Fruit fly (Drosophila melanogaster) whole organism, embryonic: Measurements from ENCODE around the gene sif.

Experiments
- Ada2b ChIP-seq: fragments of 200-800 bp; sonication (Bioruptor generic); IDR thresholded peaks from 2 replicates; pipeline ENCODE4 v1.3.6; 2022; ENCODE audit warnings: missing biosample characterization, missing genetic modification characterization
- Awh ChIP-seq: fragments of 200-800 bp; sonication (Bioruptor generic); IDR thresholded peaks from 2 replicates; pipeline ENCODE4, ENCODE4 v1.3.6; 2022; ENCODE audit warnings: missing biosample characterization, missing genetic modification characterization
- CG11723 ChIP-seq: fragments of 200-800 bp; sonication (Bioruptor generic); optimal IDR thresholded peaks from 2 replicates; lab custom pipeline; 2017; ENCODE audit warnings: missing biosample characterization, mild to moderate bottlenecking, missing genetic modification characterization
- CG12155 ChIP-seq: fragments of 200-800 bp; sonication (Bioruptor generic); optimal IDR thresholded peaks from 3 replicates; lab custom pipeline; 2016; ENCODE audit warnings: missing biosample characterization, missing genetic modification characterization
- CG12391 ChIP-seq: fragments of 200-800 bp; sonication (Bioruptor generic); optimal IDR thresholded peaks from 3 replicates; lab custom pipeline; 2018; ENCODE audit warnings: missing biosample characterization, mild to moderate bottlenecking, missing genetic modification characterization, moderate library complexity
- CG14441 ChIP-seq: fragments of 200-800 bp; sonication (Bioruptor generic); IDR thresholded peaks from 2 replicates; pipeline ENCODE4 v1.3.6; 2022; ENCODE audit warnings: missing biosample characterization, missing genetic modification characterization
- CG15011 ChIP-seq: fragments of 200-800 bp; sonication (Bioruptor generic); optimal IDR thresholded peaks from 3 replicates; lab custom pipeline; 2018; ENCODE audit warnings: missing biosample characterization, mild to moderate bottlenecking, missing genetic modification characterization
- CG15073 ChIP-seq: fragments of 200-800 bp; sonication (Bioruptor generic); optimal IDR thresholded peaks from 2 replicates; lab custom pipeline; 2016; ENCODE audit warnings: missing biosample characterization, missing genetic modification characterization
- CG15479 ChIP-seq: fragments of 200-800 bp; sonication (Bioruptor generic); optimal IDR thresholded peaks from 3 replicates; lab custom pipeline; 2019; ENCODE audit warnings: missing biosample characterization, mild to moderate bottlenecking, missing genetic modification characterization, moderate library complexity
- CG17361 ChIP-seq: fragments of 200-800 bp; sonication (Bioruptor generic); IDR thresholded peaks from 3 replicates; pipeline ENCODE4 v1.3.6; 2022; ENCODE audit warnings: missing biosample characterization, missing genetic modification characterization
- CG17612 ChIP-seq: fragments of 200-800 bp; sonication (Bioruptor generic); IDR thresholded peaks from 2 replicates; pipeline ENCODE4 v1.3.6; 2022; ENCODE audit warnings: missing biosample characterization, missing genetic modification characterization
- CG17829 ChIP-seq: fragments of 200-800 bp; optimal IDR thresholded peaks from 2 replicates; lab custom pipeline; 2019; ENCODE audit warnings: missing biosample characterization, mild to moderate bottlenecking, missing genetic modification characterization, moderate library complexity
- CG1832 ChIP-seq: fragments of 200-800 bp; sonication (Bioruptor generic); optimal IDR thresholded peaks from 2 replicates; lab custom pipeline; 2017; ENCODE audit warnings: missing biosample characterization, mild to moderate bottlenecking, missing genetic modification characterization, inconsistent platforms
- CG2712 ChIP-seq: fragments of 200-800 bp; optimal IDR thresholded peaks from 3 replicates; lab custom pipeline; 2019; ENCODE audit warnings: missing biosample characterization, mild to moderate bottlenecking, missing genetic modification characterization, moderate library complexity
- CG3065 ChIP-seq: fragments of 200-800 bp; sonication (Bioruptor generic); optimal IDR thresholded peaks from 2 replicates; lab custom pipeline; 2016; ENCODE audit warnings: missing biosample characterization, missing genetic modification characterization
- CG32767 ChIP-seq: fragments of 200-800 bp; sonication (Bioruptor generic); IDR thresholded peaks from 2 replicates; pipeline ENCODE4 v1.3.6; 2022; ENCODE audit warnings: missing biosample characterization, missing genetic modification characterization
- CG34422 ChIP-seq: fragments of 200-800 bp; sonication (Bioruptor generic); IDR thresholded peaks from 3 replicates; pipeline ENCODE4 v1.3.6; 2022; ENCODE audit warnings: missing biosample characterization, missing genetic modification characterization
- CG3838 ChIP-seq: fragments of 200-800 bp; sonication (Bioruptor generic); optimal IDR thresholded peaks from 3 replicates; lab custom pipeline; 2016; ENCODE audit warnings: missing biosample characterization, missing genetic modification characterization
- CG3995 ChIP-seq: fragments of 200-800 bp; sonication (Bioruptor generic); optimal IDR thresholded peaks from 3 replicates; lab custom pipeline; 2016; ENCODE audit warnings: missing biosample characterization, missing genetic modification characterization
- CG5245 ChIP-seq: fragments of 200-800 bp; sonication (Bioruptor generic); optimal IDR thresholded peaks from 3 replicates; lab custom pipeline; 2016; ENCODE audit warnings: missing biosample characterization, missing genetic modification characterization
- CG7928 ChIP-seq: fragments of 200-800 bp; sonication (Bioruptor generic); optimal IDR thresholded peaks from 2 replicates; lab custom pipeline; 2017; ENCODE audit warnings: missing biosample characterization, mild to moderate bottlenecking, missing genetic modification characterization
- CG9817 ChIP-seq: fragments of 200-800 bp; sonication (Bioruptor generic); optimal IDR thresholded peaks from 2 replicates; lab custom pipeline; 2018; ENCODE audit warnings: missing biosample characterization, mild to moderate bottlenecking, missing genetic modification characterization, moderate library complexity
- CoRest ChIP-seq: fragments of 200-800 bp; sonication (Bioruptor generic); optimal IDR thresholded peaks from 3 replicates; lab custom pipeline; 2018; ENCODE audit warnings: missing biosample characterization, mild to moderate bottlenecking, missing genetic modification characterization, moderate library complexity
- Dad ChIP-seq: fragments of 200-800 bp; sonication (Bioruptor generic); optimal IDR thresholded peaks from 3 replicates; lab custom pipeline; 2016; ENCODE audit warnings: missing biosample characterization, missing genetic modification characterization
- Dbx ChIP-seq: fragments of 200-800 bp; sonication (Bioruptor generic); IDR thresholded peaks from 3 replicates; pipeline ENCODE4 v1.3.6; 2022; ENCODE audit warnings: missing biosample characterization, missing genetic modification characterization
- Deaf1 ChIP-seq: fragments of 200-800 bp; optimal IDR thresholded peaks from 3 replicates; lab custom pipeline; 2019; ENCODE audit warnings: missing biosample characterization, mild to moderate bottlenecking, missing genetic modification characterization, moderate library complexity
- Dp ChIP-seq: fragments of 200-800 bp; sonication (Bioruptor generic); optimal IDR thresholded peaks from 2 replicates; lab custom pipeline; 2018; ENCODE audit warnings: missing biosample characterization, mild to moderate bottlenecking, missing genetic modification characterization, moderate library complexity
- ERR ChIP-seq: fragments of 200-800 bp; sonication (Bioruptor generic); optimal IDR thresholded peaks from 2 replicates; lab custom pipeline; 2016; ENCODE audit warnings: missing biosample characterization, missing genetic modification characterization
- HHEX ChIP-seq: fragments of 200-800 bp; sonication (Bioruptor generic); optimal IDR thresholded peaks from 3 replicates; lab custom pipeline; 2017; ENCODE audit warnings: missing biosample characterization, mild to moderate bottlenecking, missing genetic modification characterization, missing genetic modification reagents
- Hr39 ChIP-seq: fragments of >200 bp; optimal IDR thresholded peaks from 2 replicates; lab custom pipeline; 2017
- Jarid2 ChIP-seq: fragments of 200-800 bp; sonication (Bioruptor generic); optimal IDR thresholded peaks from 3 replicates; lab custom pipeline; 2017; ENCODE audit warnings: mild to moderate bottlenecking, missing biosample characterization, missing genetic modification reagents, missing genetic modification characterization
- Max ChIP-seq: fragments of 200-800 bp; sonication (Bioruptor generic); optimal IDR thresholded peaks from 2 replicates; lab custom pipeline; 2016; ENCODE audit warnings: missing biosample characterization, mild to moderate bottlenecking, missing genetic modification characterization
- NC2β ChIP-seq: fragments of 200-800 bp; sonication (Bioruptor generic); optimal IDR thresholded peaks from 2 replicates; lab custom pipeline; 2016; ENCODE audit warnings: missing biosample characterization, missing genetic modification characterization
- Optix ChIP-seq: fragments of 200-800 bp; sonication (Bioruptor generic); IDR thresholded peaks from 3 replicates; pipeline ENCODE4 v1.3.6; 2022; ENCODE audit warnings: missing biosample characterization, missing genetic modification characterization
- Rx ChIP-seq: fragments of 200-800 bp; sonication (Bioruptor generic); IDR thresholded peaks from 2 replicates; pipeline ENCODE4 v1.3.6; 2022; ENCODE audit warnings: missing biosample characterization, missing genetic modification characterization
- Spps ChIP-seq: fragments of 200-800 bp; sonication (Bioruptor generic); optimal IDR thresholded peaks from 2 replicates; lab custom pipeline; 2018; ENCODE audit warnings: missing biosample characterization, mild to moderate bottlenecking, missing genetic modification characterization
- Sry-β ChIP-seq: fragments of 200-800 bp; sonication (Bioruptor generic); optimal IDR thresholded peaks from 2 replicates; lab custom pipeline; 2018; ENCODE audit warnings: missing biosample characterization, mild to moderate bottlenecking, missing genetic modification characterization, moderate library complexity
- Trl ChIP-seq, 3 experiments: fragments of >200 bp in 2 of 3; fragments of 200-800 bp in 1 of 3; sonication (Bioruptor generic) in 1 of 3; optimal IDR thresholded peaks; 2 replicates in 1 of 3; 3 replicates in 2 of 3; lab custom pipeline; 2016 to 2017; ENCODE audit warnings: missing biosample characterization in 1 of 3, missing genetic modification characterization in 1 of 3
- bcd ChIP-seq: fragments of 200-800 bp; sonication (Bioruptor generic); optimal IDR thresholded peaks from 2 replicates; lab custom pipeline; 2017; ENCODE audit warnings: missing biosample characterization, mild to moderate bottlenecking, missing genetic modification characterization
- crc ChIP-seq: fragments of 200-800 bp; sonication (Bioruptor generic); optimal IDR thresholded peaks from 2 replicates; lab custom pipeline; 2016; ENCODE audit warnings: missing biosample characterization, missing genetic modification characterization
- da ChIP-seq: fragments of 200-800 bp; sonication (Bioruptor generic); optimal IDR thresholded peaks from 2 replicates; lab custom pipeline; 2016; ENCODE audit warnings: missing biosample characterization, missing genetic modification characterization
- dmrt99B ChIP-seq: fragments of 200-800 bp; sonication (Bioruptor generic); optimal IDR thresholded peaks from 2 replicates; lab custom pipeline; 2018; ENCODE audit warnings: missing biosample characterization, mild to moderate bottlenecking, missing genetic modification characterization, moderate library complexity
- gcm ChIP-seq: fragments of 200-800 bp; sonication (Bioruptor generic); optimal IDR thresholded peaks from 2 replicates; lab custom pipeline; 2019; ENCODE audit warnings: missing biosample characterization, mild to moderate bottlenecking, missing genetic modification characterization, moderate library complexity
- ham ChIP-seq: fragments of 200-800 bp; sonication (Bioruptor generic); IDR thresholded peaks from 2 replicates; pipeline ENCODE4 v1.3.6; 2022; ENCODE audit warnings: missing biosample characterization, missing genetic modification characterization
- ken ChIP-seq: fragments of 200-800 bp; sonication (Bioruptor generic); IDR thresholded peaks from 3 replicates; pipeline ENCODE4 v1.3.6; 2022; ENCODE audit warnings: missing biosample characterization, missing genetic modification characterization
- knrl ChIP-seq: fragments of 200-800 bp; sonication (Bioruptor generic); IDR thresholded peaks from 3 replicates; pipeline ENCODE4 v1.3.6; 2022; ENCODE audit warnings: missing biosample characterization, missing genetic modification characterization; ENCODE audit not compliant: partially characterized antibody
- lola ChIP-seq, 3 experiments: fragments of >200 bp in 2 of 3; fragments of 200-800 bp in 1 of 3; sonication (Bioruptor generic) in 1 of 3; optimal IDR thresholded peaks; 2 replicates each; lab custom pipeline; 2017 to 2019; ENCODE audit warnings: missing biosample characterization in 3 of 3, missing genetic modification characterization in 3 of 3, mild to moderate bottlenecking in 1 of 3, moderate library complexity in 1 of 3
- nerfin-1 ChIP-seq: fragments of 200-800 bp; sonication (Bioruptor generic); optimal IDR thresholded peaks from 3 replicates; lab custom pipeline; 2019; ENCODE audit warnings: missing biosample characterization, mild to moderate bottlenecking, missing genetic modification characterization, moderate library complexity
- pan ChIP-seq, 4 experiments: fragments of >200 bp in 3 of 4; fragments of 200-800 bp in 1 of 4; sonication (Bioruptor generic) in 1 of 4; optimal IDR thresholded peaks in 3 of 4; IDR thresholded peaks in 1 of 4; 2 replicates each; pipeline versions ENCODE4 v1.3.6 to Lab custom; 2017 to 2022; ENCODE audit warnings: missing biosample characterization in 2 of 4, missing genetic modification characterization in 2 of 4, mixed read lengths in 1 of 4
- zen ChIP-seq: fragments of 200-800 bp; sonication (Bioruptor generic); optimal IDR thresholded peaks from 3 replicates; lab custom pipeline; 2018; ENCODE audit warnings: missing biosample characterization, mild to moderate bottlenecking, missing genetic modification characterization, moderate library complexity

The sif gene

dm6 chr3L:5654403-5654883 lies 3.3 kb upstream of the sif start, which contains the start of gene lin-28 (continued):
- no peak for TF ChIP-seq CG15011
- no peak for TF ChIP-seq CG12155 (GFP tag; lab: Kevin White, UChicago)
- TF ChIP-seq Jarid2 (GFP tag; lab: Kevin White, UChicago): peak; percentile 91
- no peak for TF ChIP-seq CG9817
- no peak for TF ChIP-seq CG7928 (GFP tag; lab: Kevin White, UChicago)
- TF ChIP-seq Max (GFP tag; lab: Kevin White, UChicago): no peak
- peak; percentile 36 for TF ChIP-seq ERR (GFP tag; lab: Kevin White, UChicago)
- TF ChIP-seq Trl (optimal IDR thresholded peaks at IDR 0.05; lab: Kevin White, UChicago): peak; percentile 81 to 83
- peak; percentile 6 for TF ChIP-seq Trl (GFP tag; optimal IDR thresholded peaks at IDR 0.05; lab: Kevin White, UChicago)
- no peak for TF ChIP-seq CG1832
- no peak for TF ChIP-seq lola (GFP tag; optimal IDR thresholded peaks at IDR 0.05; lab: Kevin White, UChicago)
- TF ChIP-seq HHEX (GFP tag; lab: Kevin White, UChicago): no peak
- TF ChIP-seq zen (tag; lab: Kevin White, UChicago): peak; percentile 22
- TF ChIP-seq CG11723 (GFP tag; lab: Kevin White, UChicago): no peak
- TF ChIP-seq CG34422: peak; percentile 55; the same call in 1 of the 3 replicates
- TF ChIP-seq crc (GFP tag; lab: Kevin White, UChicago): no peak
- TF ChIP-seq da (GFP tag; lab: Kevin White, UChicago): no peak
- TF ChIP-seq CG15479 (GFP tag; lab: Kevin White, UChicago): peak; percentile 57
- TF ChIP-seq Dad (GFP tag; lab: Kevin White, UChicago): peak; percentile 14
- peak; percentile 48 for TF ChIP-seq CG2712 (tag; lab: Kevin White, UChicago)
- peak; percentile 88 for TF ChIP-seq Deaf1 (tag; lab: Kevin White, UChicago)
- TF ChIP-seq CG15073 (GFP tag; lab: Kevin White, UChicago): no peak
- peak; percentile 13 for TF ChIP-seq CoRest (tag; lab: Kevin White, UChicago)
- peak; percentile 16 for TF ChIP-seq NC2β (GFP tag; lab: Kevin White, UChicago)
- no peak for TF ChIP-seq ham (GFP tag; lab: Robert Waterston, UW)
- no peak for TF ChIP-seq Rx (GFP tag; lab: Robert Waterston, UW)
- TF ChIP-seq CG32767: peak; percentile 59; the same call in 1 of the 2 replicates
- TF ChIP-seq Spps (tag; lab: Kevin White, UChicago): no peak
- TF ChIP-seq CG14441 (GFP tag; lab: Robert Waterston, UW): no peak
- no peak for TF ChIP-seq pan (optimal IDR thresholded peaks at IDR 0.05; lab: Kevin White, UChicago)
- TF ChIP-seq pan (GFP tag; optimal IDR thresholded peaks at IDR 0.05 in 1 of 2, IDR thresholded peaks at IDR 0.05 in 1 of 2): no peak
- TF ChIP-seq Ada2b (GFP tag; lab: Robert Waterston, UW): no peak
- no peak for TF ChIP-seq Hr39 (lab: Kevin White, UChicago)
- peak; percentile 25 for TF ChIP-seq nerfin-1
- TF ChIP-seq ken: 0 out of 3 replicates have a peak, but pooled peaks have one; percentile 15
- no peak for TF ChIP-seq Sry-β (GFP tag; lab: Kevin White, UChicago)
- TF ChIP-seq Optix (GFP tag; lab: Robert Waterston, UW): no peak
- TF ChIP-seq knrl: 0 out of 3 replicates have a peak, but pooled peaks have one; percentile 43
- no peak for TF ChIP-seq CG3995 (GFP tag; lab: Kevin White, UChicago)
- TF ChIP-seq gcm (GFP tag; lab: Kevin White, UChicago): peak; percentile 72
- no peak for TF ChIP-seq Dp
- no peak for TF ChIP-seq Dbx
- TF ChIP-seq CG5245 (GFP tag; lab: Kevin White, UChicago): no peak
- TF ChIP-seq bcd (GFP tag; lab: Kevin White, UChicago): no peak
- TF ChIP-seq CG3065 (GFP tag; lab: Kevin White, UChicago): no peak
- peak; percentile 54 for TF ChIP-seq CG17829 (tag; lab: Kevin White, UChicago)
- no peak for TF ChIP-seq CG17612
- TF ChIP-seq dmrt99B (tag; lab: Kevin White, UChicago): no peak
- TF ChIP-seq CG3838 (GFP tag; lab: Kevin White, UChicago): no peak
- no peak for TF ChIP-seq CG12391 (tag; lab: Kevin White, UChicago)
- 0 out of 3 replicates have a peak, but pooled peaks have one; percentile 8 for TF ChIP-seq CG17361 (GFP tag; lab: Robert Waterston, UW)
- TF ChIP-seq Awh: 0 out of 2 replicates have a peak, but pooled peaks have one; percentile 41
